Fruit fly (Drosophila melanogaster) whole organism, prepupa: ENCODE results near the gene CG4686.

ENCODE experiments used
- CG10669 ChIP-seq: fragments of 200-800 bp; sonication (Bioruptor generic); optimal IDR thresholded peaks from 3 replicates; lab custom pipeline; 2018; ENCODE audit warnings: missing biosample characterization, mild to moderate bottlenecking, missing genetic modification characterization, moderate library complexity
- CG11902 ChIP-seq: fragments of 200-800 bp; sonication (Bioruptor generic); optimal IDR thresholded peaks from 3 replicates; lab custom pipeline; 2016; ENCODE audit warnings: missing biosample characterization, missing genetic modification characterization
- CG15336 ChIP-seq: fragments of 200-800 bp; sonication (Bioruptor generic); IDR thresholded peaks from 2 replicates; pipeline ENCODE4 v1.3.6; 2022; ENCODE audit warnings: missing biosample characterization, missing genetic modification characterization
- CG16779 ChIP-seq: fragments of 200-800 bp; sonication (Bioruptor generic); optimal IDR thresholded peaks from 3 replicates; lab custom pipeline; 2017; ENCODE audit warnings: missing biosample characterization, mild to moderate bottlenecking, missing genetic modification characterization
- CG3032 ChIP-seq: fragments of 200-800 bp; optimal IDR thresholded peaks from 2 replicates; lab custom pipeline; 2019; ENCODE audit warnings: missing biosample characterization, mild to moderate bottlenecking, missing genetic modification characterization, moderate library complexity
- CG31627 ChIP-seq: fragments of 200-800 bp; sonication (Bioruptor generic); optimal IDR thresholded peaks from 3 replicates; lab custom pipeline; 2016; ENCODE audit warnings: missing biosample characterization, missing genetic modification characterization
- CG32006 ChIP-seq: fragments of 200-800 bp; sonication (Bioruptor generic); optimal IDR thresholded peaks from 3 replicates; lab custom pipeline; 2017; ENCODE audit warnings: missing biosample characterization, mild to moderate bottlenecking, missing genetic modification characterization
- CG34406 ChIP-seq: fragments of 200-800 bp; sonication (Bioruptor generic); optimal IDR thresholded peaks from 3 replicates; lab custom pipeline; 2016; ENCODE audit warnings: missing biosample characterization, missing genetic modification characterization
- CG3919 ChIP-seq: fragments of 200-800 bp; sonication (Bioruptor generic); optimal IDR thresholded peaks from 3 replicates; lab custom pipeline; 2016; ENCODE audit warnings: missing biosample characterization, missing genetic modification characterization
- CG4318 ChIP-seq: fragments of 200-800 bp; sonication (Bioruptor generic); optimal IDR thresholded peaks from 3 replicates; lab custom pipeline; 2017; ENCODE audit warnings: missing biosample characterization, mild to moderate bottlenecking, missing genetic modification characterization
- CG6163 ChIP-seq: fragments of 200-800 bp; sonication (Bioruptor generic); IDR thresholded peaks from 3 replicates; pipeline ENCODE4 v1.3.6; 2022; ENCODE audit warnings: missing biosample characterization, missing genetic modification characterization
- CG6276 ChIP-seq: fragments of 200-800 bp; sonication (Bioruptor generic); optimal IDR thresholded peaks from 2 replicates; lab custom pipeline; 2017; ENCODE audit warnings: missing biosample characterization, mild to moderate bottlenecking, missing genetic modification characterization
- CG6808 ChIP-seq: fragments of 200-800 bp; sonication (Bioruptor generic); optimal IDR thresholded peaks from 3 replicates; lab custom pipeline; 2017; ENCODE audit warnings: missing biosample characterization, missing genetic modification characterization, mild to moderate bottlenecking, moderate library complexity, missing genetic modification reagents
- CG6854 ChIP-seq: fragments of 200-800 bp; sonication (Bioruptor generic); optimal IDR thresholded peaks from 2 replicates; lab custom pipeline; 2017; ENCODE audit warnings: missing biosample characterization, mild to moderate bottlenecking, missing genetic modification characterization
- CG7368 ChIP-seq: fragments of 200-800 bp; sonication (Bioruptor generic); optimal IDR thresholded peaks from 3 replicates; lab custom pipeline; 2016; ENCODE audit warnings: missing biosample characterization, missing genetic modification characterization
- CG8632 ChIP-seq: fragments of 200-800 bp; sonication (Bioruptor generic); optimal IDR thresholded peaks from 3 replicates; lab custom pipeline; 2016; ENCODE audit warnings: missing biosample characterization, missing genetic modification characterization
- CG9139 ChIP-seq: fragments of 200-800 bp; sonication (Bioruptor generic); optimal IDR thresholded peaks from 3 replicates; lab custom pipeline; 2017; ENCODE audit warnings: missing biosample characterization, mild to moderate bottlenecking, missing genetic modification characterization
- Eip75B ChIP-seq: fragments of 200-800 bp; sonication (Bioruptor generic); optimal IDR thresholded peaks from 3 replicates; lab custom pipeline; 2016; ENCODE audit warnings: missing biosample characterization, missing genetic modification characterization
- Eip78C ChIP-seq: fragments of 200-800 bp; sonication (Bioruptor generic); peaks from one replicate; lab custom pipeline; 2016; ENCODE audit warnings: missing biosample characterization, missing genetic modification characterization
- Ets21C ChIP-seq: fragments of 200-800 bp; sonication (Bioruptor generic); optimal IDR thresholded peaks from 3 replicates; lab custom pipeline; 2016; ENCODE audit warnings: missing biosample characterization, missing genetic modification characterization
- Gug ChIP-seq: fragments of 200-800 bp; sonication (Bioruptor generic); IDR thresholded peaks from 2 replicates; pipeline ENCODE4 v1.3.6; 2022; ENCODE audit warnings: missing biosample characterization, missing genetic modification characterization
- Hr38 ChIP-seq: sonication (Bioruptor generic); optimal IDR thresholded peaks from 2 replicates; lab custom pipeline; 2016; ENCODE audit warnings: missing biosample characterization, missing genetic modification characterization
- Hr4 ChIP-seq: fragments of 200-800 bp; sonication (Bioruptor generic); optimal IDR thresholded peaks from 3 replicates; lab custom pipeline; 2016; ENCODE audit warnings: missing biosample characterization, missing genetic modification characterization
- Met ChIP-seq: fragments of 200-800 bp; sonication (Bioruptor generic); optimal IDR thresholded peaks from 3 replicates; lab custom pipeline; 2016; ENCODE audit warnings: missing biosample characterization, missing genetic modification characterization
- OdsH ChIP-seq: fragments of 200-800 bp; sonication (Bioruptor generic); optimal IDR thresholded peaks from 3 replicates; lab custom pipeline; 2016; ENCODE audit warnings: missing biosample characterization, missing genetic modification characterization
- Smox ChIP-seq: fragments of 200-800 bp; sonication (Bioruptor generic); optimal IDR thresholded peaks from 3 replicates; lab custom pipeline; 2016; ENCODE audit warnings: missing biosample characterization, missing genetic modification characterization
- Sox102F ChIP-seq: fragments of 200-800 bp; sonication (Bioruptor generic); optimal IDR thresholded peaks from 2 replicates; lab custom pipeline; 2016; ENCODE audit warnings: missing biosample characterization, mild to moderate bottlenecking, missing genetic modification characterization
- Sox14 ChIP-seq: fragments of 200-800 bp; sonication (Bioruptor generic); optimal IDR thresholded peaks from 3 replicates; lab custom pipeline; 2016; ENCODE audit warnings: missing biosample characterization, missing genetic modification characterization
- acj6 ChIP-seq: fragments of 200-800 bp; sonication (Bioruptor generic); optimal IDR thresholded peaks from 3 replicates; lab custom pipeline; 2016; ENCODE audit warnings: missing biosample characterization, missing genetic modification characterization
- dac ChIP-seq: fragments of 200-800 bp; sonication (Bioruptor generic); optimal IDR thresholded peaks from 2 replicates; lab custom pipeline; 2017; ENCODE audit warnings: missing biosample characterization, mild to moderate bottlenecking, missing genetic modification characterization
- dsx ChIP-seq: fragments of 200-800 bp; optimal IDR thresholded peaks from 3 replicates; lab custom pipeline; 2019; ENCODE audit warnings: missing biosample characterization, mild to moderate bottlenecking, missing genetic modification characterization, moderate library complexity; ENCODE audit not compliant: poor library complexity, severe bottlenecking
- eg ChIP-seq: fragments of 200-800 bp; sonication (Bioruptor generic); IDR thresholded peaks from 3 replicates; pipeline ENCODE4 v1.3.6; 2022; ENCODE audit warnings: missing biosample characterization, missing genetic modification characterization
- esn ChIP-seq: fragments of 200-800 bp; sonication (Bioruptor generic); optimal IDR thresholded peaks from 2 replicates; lab custom pipeline; 2016; ENCODE audit warnings: missing biosample characterization, mild to moderate bottlenecking, missing genetic modification characterization, moderate library complexity
- fd85E ChIP-seq: fragments of 200-800 bp; sonication (Bioruptor generic); optimal IDR thresholded peaks from 3 replicates; lab custom pipeline; 2016; ENCODE audit warnings: missing biosample characterization, missing genetic modification characterization
- fkh ChIP-seq: fragments of 200-800 bp; sonication (Bioruptor generic); optimal IDR thresholded peaks from 3 replicates; lab custom pipeline; 2017; ENCODE audit warnings: missing biosample characterization, mild to moderate bottlenecking, missing genetic modification characterization, moderate library complexity
- lz ChIP-seq: fragments of 200-800 bp; sonication (Bioruptor generic); optimal IDR thresholded peaks from 3 replicates; lab custom pipeline; 2016; ENCODE audit warnings: missing biosample characterization, missing genetic modification characterization
- net ChIP-seq: fragments of 200-800 bp; sonication (Bioruptor generic); optimal IDR thresholded peaks from 3 replicates; lab custom pipeline; 2016; ENCODE audit warnings: missing biosample characterization, missing genetic modification characterization
- pdm3 ChIP-seq: fragments of 200-800 bp; sonication (Bioruptor generic); optimal IDR thresholded peaks from 3 replicates; lab custom pipeline; 2016; ENCODE audit warnings: missing biosample characterization, missing genetic modification characterization
- spab ChIP-seq: fragments of 200-800 bp; sonication (Bioruptor generic); optimal IDR thresholded peaks from 2 replicates; lab custom pipeline; 2017; ENCODE audit warnings: missing biosample characterization, mild to moderate bottlenecking, missing genetic modification characterization, missing genetic modification reagents
- svp ChIP-seq: fragments of 200-800 bp; sonication (Bioruptor generic); peaks from one replicate; lab custom pipeline; 2016; ENCODE audit warnings: missing biosample characterization, missing genetic modification characterization
- topi ChIP-seq: fragments of 200-800 bp; sonication (Bioruptor generic); optimal IDR thresholded peaks from 3 replicates; lab custom pipeline; 2016; ENCODE audit warnings: missing biosample characterization, missing genetic modification characterization
- vri ChIP-seq: fragments of 200-800 bp; sonication (Bioruptor generic); optimal IDR thresholded peaks from 3 replicates; lab custom pipeline; 2016; ENCODE audit warnings: missing biosample characterization, mild to moderate bottlenecking, missing genetic modification characterization

Gene CG4686

dm6 chr3R:19889603-19890187 is 25.4 kb downstream of the CG4686 start:
- TF ChIP-seq CG4318 (no peak), CG6163 (0 out of 3 replicates have a peak, but pooled peaks have one; percentile 6), CG7368 (GFP tag; lab: Kevin White, UChicago) (no peak), CG32006 (peak; percentile 31), CG6276 (GFP tag; lab: Kevin White, UChicago) (peak; percentile 60), Eip78C (GFP tag; lab: Kevin White, UChicago) (peak; percentile 46), fkh (GFP tag; lab: Kevin White, UChicago) (peak; percentile 68)
- TF ChIP-seq, all 60 proteins: peak for 5

DNA sequence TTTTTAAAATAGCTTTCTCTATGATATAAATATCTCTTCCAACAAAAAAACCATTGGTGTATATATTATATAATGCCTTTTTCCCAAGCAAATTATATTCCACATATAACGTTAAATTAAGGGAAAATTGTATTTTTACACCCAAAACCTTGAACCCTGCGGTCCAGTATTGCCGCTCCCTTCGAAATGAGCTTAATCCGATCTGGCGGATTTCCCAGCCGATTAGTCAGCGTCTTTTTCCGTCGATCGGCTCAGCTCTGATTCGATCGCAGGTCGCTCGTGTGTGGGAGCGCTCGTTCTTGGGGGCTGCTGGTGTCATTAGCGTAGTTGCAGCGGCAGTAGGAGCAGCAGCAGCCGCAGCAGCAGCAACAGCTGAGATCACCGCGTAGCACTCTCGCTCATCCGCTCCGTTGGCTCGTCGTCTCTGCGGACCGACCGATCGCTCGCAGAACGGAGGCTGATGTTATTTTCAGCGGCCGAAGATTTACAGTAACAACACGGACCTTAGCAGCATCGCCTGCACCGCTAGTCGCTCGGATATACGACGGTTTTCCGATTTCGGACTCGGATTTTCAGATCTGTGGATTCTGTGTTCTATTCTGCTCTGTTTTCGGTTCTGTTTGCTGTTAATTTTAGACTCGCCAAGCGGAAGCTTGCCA is 26.2 kb downstream of the CG4686 start, which contains the start of gene CG4733:
Gene CG4733 (plus strand): TSS at position 350 of the 659 bp plus-strand sequence.
- TF ChIP-seq svp: peak; percentile 71
- no peak for TF ChIP-seq CG16779 (tag; lab: Kevin White, UChicago)
- TF ChIP-seq topi (GFP tag; lab: Kevin White, UChicago): no peak
- peak; percentile 4 for TF ChIP-seq Sox14
- peak; percentile 5 for TF ChIP-seq acj6 (GFP tag; lab: Kevin White, UChicago)
- TF ChIP-seq Hr4 (GFP tag; lab: Kevin White, UChicago): peak; percentile 12
- peak; percentile 20 for TF ChIP-seq net (GFP tag; lab: Kevin White, UChicago)
- no peak for TF ChIP-seq CG31627 (GFP tag; lab: Kevin White, UChicago)
- 0 out of 3 replicates have a peak, but pooled peaks have one; percentile 20 for TF ChIP-seq CG6163
- no peak for TF ChIP-seq CG15336
- TF ChIP-seq eg (GFP tag; lab: Robert Waterston, UW): peak; percentile 34; the same call in 1 of the 3 replicates
- TF ChIP-seq pdm3 (GFP tag; lab: Kevin White, UChicago): peak; percentile 8
- peak; percentile 16 for TF ChIP-seq CG32006
- no peak for TF ChIP-seq CG7368 (GFP tag; lab: Kevin White, UChicago)

- TF ChIP-seq Ets21C (GFP tag; lab: Kevin White, UChicago) (no peak), Sox102F (no peak), CG3919 (GFP tag; lab: Kevin White, UChicago) (no peak), CG15336 (no peak), eg (GFP tag; lab: Robert Waterston, UW) (0 out of 3 replicates have a peak, but pooled peaks have one; percentile 26), CG6808 (GFP tag; lab: Kevin White, UChicago) (no peak), Hr38 (GFP tag; lab: Kevin White, UChicago) (no peak), fkh (GFP tag; lab: Kevin White, UChicago) (no peak), Eip78C (GFP tag; lab: Kevin White, UChicago) (peak; percentile 59), CG6854 (GFP tag; lab: Kevin White, UChicago) (no peak), fd85E (GFP tag; lab: Kevin White, UChicago) (no peak)
- TF ChIP-seq, all 60 proteins: peak for 2
These were observed 27.1 kb downstream of the CG4686 start for dm6 chr3R:19891363-19891762.

DNA sequence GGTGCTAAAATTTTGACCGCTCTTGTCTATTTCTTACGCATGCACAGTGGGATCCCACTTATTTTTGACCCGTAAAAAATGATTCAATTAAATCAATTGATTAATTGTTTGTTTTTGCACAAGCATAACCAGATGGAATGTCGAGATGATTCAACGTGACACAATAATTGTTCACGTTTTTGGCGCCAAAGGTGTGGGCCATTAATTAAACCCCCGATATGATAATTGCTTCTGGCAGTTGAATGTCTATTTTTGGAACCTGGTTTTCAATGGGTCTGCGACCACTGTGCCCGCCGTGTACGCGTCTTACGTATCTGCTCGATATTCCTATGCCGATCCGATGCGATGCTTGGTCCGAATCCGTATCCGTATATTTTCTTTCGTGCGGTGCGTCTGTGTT is 27.8 kb downstream of the CG4686 start:
- TF ChIP-seq Met (GFP tag; lab: Kevin White, UChicago) (peak; percentile 34), CG6163 (peak; percentile 56), CG7368 (GFP tag; lab: Kevin White, UChicago) (no peak), Sox102F (no peak), CG10669 (GFP tag; lab: Kevin White, UChicago) (peak; percentile 16), Eip75B (GFP tag; lab: Kevin White, UChicago) (no peak), Gug (no peak), spab (GFP tag; lab: Kevin White, UChicago) (no peak), CG3032 (tag; lab: Kevin White, UChicago) (no peak), CG6854 (GFP tag; lab: Kevin White, UChicago) (no peak), CG6808 (GFP tag; lab: Kevin White, UChicago) (no peak), CG34406 (GFP tag; lab: Kevin White, UChicago) (no peak), CG8632 (no peak), CG9139 (GFP tag; lab: Kevin White, UChicago) (no peak), CG3919 (GFP tag; lab: Kevin White, UChicago) (peak; percentile 38), CG4318 (no peak), dac (GFP tag; lab: Kevin White, UChicago) (no peak), eg (GFP tag; lab: Robert Waterston, UW) (peak; percentile 66; the same call in 2 of the 3 replicates), dsx (GFP tag; lab: Kevin White, UChicago) (no peak), vri (GFP tag; lab: Kevin White, UChicago) (no peak), CG11902 (GFP tag; lab: Kevin White, UChicago) (peak; percentile 6), Eip78C (GFP tag; lab: Kevin White, UChicago) (peak; percentile 78), Smox (GFP tag; lab: Kevin White, UChicago) (no peak), fd85E (GFP tag; lab: Kevin White, UChicago) (no peak), lz (GFP tag; lab: Kevin White, UChicago) (peak; percentile 26), esn (GFP tag; lab: Kevin White, UChicago) (no peak), CG6276 (GFP tag; lab: Kevin White, UChicago) (no peak), svp (peak; percentile 76), OdsH (GFP tag; lab: Kevin White, UChicago) (peak; percentile 21), Hr4 (GFP tag; lab: Kevin White, UChicago) (peak; percentile 50)
